Fruit fly (Drosophila melanogaster): ENCODE measurements around the gene frm.

The frm gene

dm6 chr3L:5510760-5511159 lies 40.2 kb downstream of the frm start, which contains the start of gene CG34342:
CG34342 (minus strand) TSS chr3L:5510860.
- TF ChIP-seq noc (tag; optimal IDR thresholded peaks at IDR 0.05) = no peak

- TF ChIP-seq noc (tag; optimal IDR thresholded peaks at IDR 0.05) = no peak
Measured at dm6 chr3L:5498858-5499257, 52.1 kb downstream of the frm start, which contains the start of gene blanks. blanks (minus strand) TSS chr3L:5498958.
